Worm (Caenorhabditis elegans) whole organism, L2 larva: Measurements from ENCODE around the gene tax-6.

Source experiments
- ama-1 ChIP-seq: fragments of 150-350 bp; optimal IDR thresholded peaks from 2 replicates; lab custom pipeline; 2018; ENCODE audit warnings: inconsistent platforms
- elt-1 ChIP-seq: fragments of 150-350 bp; optimal IDR thresholded peaks from 2 replicates; lab custom pipeline; 2014; ENCODE audit warnings: missing biosample characterization, missing genetic modification characterization
- ztf-11 ChIP-seq: sonication (generic microtip); optimal IDR thresholded peaks from 2 replicates; lab custom pipeline; 2017; ENCODE audit warnings: missing biosample characterization, missing genetic modification characterization

- no peak for TF ChIP-seq ama-1 (lab: Kevin White, UChicago)
- no peak for TF ChIP-seq elt-1 (tag; lab: Kevin White, UChicago)
- no peak for TF ChIP-seq ztf-11 (tag; lab: Kevin White, UChicago)
These were observed 31.9 kb downstream of the tax-6 start, which contains the start of gene ugt-44 for ce11 chrIV:10469494-10469893.
